Fruit fly (Drosophila melanogaster) whole organism, embryonic: ENCODE data around the gene CG33514.
A peak's percentile ranks its signal among the peaks of the same experiment; 100 is the strongest.

ENCODE experiments used
- ATbp ChIP-seq: fragments of 200-800 bp; sonication (Bioruptor generic); optimal IDR thresholded peaks from 2 replicates; lab custom pipeline; 2017; ENCODE audit warnings: missing biosample characterization, mild to moderate bottlenecking, missing genetic modification characterization, missing genetic modification reagents
- BtbVII ChIP-seq: fragments of 200-800 bp; sonication (Bioruptor generic); optimal IDR thresholded peaks from 3 replicates; lab custom pipeline; 2017; ENCODE audit warnings: missing biosample characterization, mild to moderate bottlenecking, missing genetic modification characterization
- CG11085 ChIP-seq: fragments of 200-800 bp; sonication (Bioruptor generic); IDR thresholded peaks from 2 replicates; pipeline ENCODE4 v1.3.6; 2022; ENCODE audit warnings: missing biosample characterization, missing genetic modification characterization
- CG11093 ChIP-seq: fragments of 200-800 bp; sonication (Bioruptor generic); IDR thresholded peaks from 3 replicates; pipeline ENCODE4 v1.3.6; 2022; ENCODE audit warnings: missing biosample characterization, missing genetic modification characterization
- CG11696 ChIP-seq: fragments of 200-800 bp; sonication (Bioruptor generic); IDR thresholded peaks from 2 replicates; pipeline ENCODE4 v1.3.6; 2022; ENCODE audit warnings: missing biosample characterization, missing genetic modification characterization
- CG12236 ChIP-seq: fragments of 200-800 bp; sonication (Bioruptor generic); optimal IDR thresholded peaks from 2 replicates; lab custom pipeline; 2016; ENCODE audit warnings: missing biosample characterization, missing genetic modification characterization
- CG15479 ChIP-seq: fragments of 200-800 bp; sonication (Bioruptor generic); optimal IDR thresholded peaks from 3 replicates; lab custom pipeline; 2019; ENCODE audit warnings: missing biosample characterization, mild to moderate bottlenecking, missing genetic modification characterization, moderate library complexity
- CG15601 ChIP-seq: fragments of 200-800 bp; sonication (Bioruptor generic); optimal IDR thresholded peaks from 3 replicates; lab custom pipeline; 2019; ENCODE audit warnings: missing biosample characterization, mild to moderate bottlenecking, missing genetic modification characterization, moderate library complexity
- CG17359 ChIP-seq: fragments of 200-800 bp; sonication (Bioruptor generic); optimal IDR thresholded peaks from 3 replicates; lab custom pipeline; 2018; ENCODE audit warnings: missing biosample characterization, mild to moderate bottlenecking, missing genetic modification characterization, moderate library complexity
- CG17829 ChIP-seq: fragments of 200-800 bp; optimal IDR thresholded peaks from 2 replicates; lab custom pipeline; 2019; ENCODE audit warnings: missing biosample characterization, mild to moderate bottlenecking, missing genetic modification characterization, moderate library complexity
- CG18619 ChIP-seq: fragments of 200-800 bp; sonication (Bioruptor generic); optimal IDR thresholded peaks from 3 replicates; lab custom pipeline; 2017; ENCODE audit warnings: missing biosample characterization, mild to moderate bottlenecking, missing genetic modification characterization
- CG2199 ChIP-seq: fragments of 200-800 bp; sonication (Bioruptor generic); IDR thresholded peaks from 3 replicates; pipeline ENCODE4 v1.3.6; 2022; ENCODE audit warnings: missing biosample characterization, missing genetic modification characterization
- CG31224 ChIP-seq: fragments of 200-800 bp; sonication (Bioruptor generic); IDR thresholded peaks from 2 replicates; pipeline ENCODE4 v1.3.6; 2022; ENCODE audit warnings: missing biosample characterization, missing genetic modification characterization
- CG3281 ChIP-seq: fragments of 200-800 bp; sonication (Bioruptor generic); optimal IDR thresholded peaks from 3 replicates; lab custom pipeline; 2017; ENCODE audit warnings: missing biosample characterization, mild to moderate bottlenecking, missing genetic modification characterization
- CG33213 ChIP-seq: fragments of 200-800 bp; sonication (Bioruptor generic); optimal IDR thresholded peaks from 3 replicates; lab custom pipeline; 2016; ENCODE audit warnings: missing biosample characterization, missing genetic modification characterization
- CG6689 ChIP-seq: fragments of 200-800 bp; sonication (Bioruptor generic); IDR thresholded peaks from 2 replicates; pipeline ENCODE4 v1.3.6; 2022; ENCODE audit warnings: missing biosample characterization, missing genetic modification characterization
- CG6791 ChIP-seq: fragments of 200-800 bp; sonication (Bioruptor generic); IDR thresholded peaks from 3 replicates; pipeline ENCODE4 v1.3.6; 2022; ENCODE audit warnings: missing biosample characterization, missing genetic modification characterization; ENCODE audit not compliant: partially characterized antibody
- CG6813 ChIP-seq: fragments of 200-800 bp; sonication (Bioruptor generic); optimal IDR thresholded peaks from 2 replicates; lab custom pipeline; 2017; ENCODE audit warnings: missing biosample characterization, missing genetic modification characterization, mild to moderate bottlenecking, moderate library complexity, missing genetic modification reagents
- CG7271 ChIP-seq: fragments of 200-800 bp; sonication (Bioruptor generic); optimal IDR thresholded peaks from 2 replicates; lab custom pipeline; 2018; ENCODE audit warnings: missing biosample characterization, mild to moderate bottlenecking, missing genetic modification characterization, moderate library complexity
- CTCF ChIP-seq: fragments of 200-800 bp; sonication (Bioruptor generic); optimal IDR thresholded peaks from 2 replicates; lab custom pipeline; 2017; ENCODE audit warnings: missing biosample characterization, mild to moderate bottlenecking, missing genetic modification characterization, moderate library complexity
- CkIIα-i1 ChIP-seq: fragments of 200-800 bp; sonication (Bioruptor generic); IDR thresholded peaks from 2 replicates; pipeline ENCODE4 v1.3.6; 2022; ENCODE audit warnings: missing biosample characterization, missing genetic modification characterization
- Dbx ChIP-seq: fragments of 200-800 bp; sonication (Bioruptor generic); IDR thresholded peaks from 3 replicates; pipeline ENCODE4 v1.3.6; 2022; ENCODE audit warnings: missing biosample characterization, missing genetic modification characterization
- E2f1 ChIP-seq: fragments of 200-800 bp; sonication (Bioruptor generic); IDR thresholded peaks from 2 replicates; pipeline ENCODE4 v1.3.6; 2022; ENCODE audit warnings: missing biosample characterization, missing genetic modification characterization
- Eip74EF ChIP-seq, 2 experiments: fragments of 200-800 bp in 1 of 2; fragments of >200 bp in 1 of 2; sonication (Bioruptor generic) in 1 of 2; optimal IDR thresholded peaks; 2 replicates each; lab custom pipeline; 2017 to 2019; ENCODE audit warnings: missing biosample characterization in 2 of 2, missing genetic modification characterization in 2 of 2, mild to moderate bottlenecking in 1 of 2, moderate library complexity in 1 of 2
- Ets65A ChIP-seq: fragments of 200-800 bp; sonication (Bioruptor generic); peaks from one replicate; lab custom pipeline; 2016; ENCODE audit warnings: missing biosample characterization, missing genetic modification characterization
- Lhr ChIP-seq: fragments of 200-800 bp; sonication (Bioruptor generic); optimal IDR thresholded peaks from 3 replicates; lab custom pipeline; 2017; ENCODE audit warnings: mild to moderate bottlenecking, missing biosample characterization, missing genetic modification reagents, missing genetic modification characterization
- Med ChIP-seq: fragments of 200-800 bp; sonication (Bioruptor generic); peaks from one replicate; lab custom pipeline; 2016; ENCODE audit warnings: missing biosample characterization, missing genetic modification characterization, mild to moderate bottlenecking, inconsistent platforms, moderate library complexity
- Mes4 ChIP-seq: fragments of 200-800 bp; sonication (Bioruptor generic); optimal IDR thresholded peaks from 2 replicates; lab custom pipeline; 2016; ENCODE audit warnings: missing biosample characterization, missing genetic modification characterization
- Mrtf ChIP-seq: fragments of 200-800 bp; sonication (Bioruptor generic); IDR thresholded peaks from 3 replicates; pipeline ENCODE4 v1.3.6; 2022; ENCODE audit warnings: missing biosample characterization, missing genetic modification characterization
- Nf-YB ChIP-seq: fragments of 200-800 bp; sonication (Bioruptor generic); optimal IDR thresholded peaks from 3 replicates; lab custom pipeline; 2019; ENCODE audit warnings: missing biosample characterization, mild to moderate bottlenecking, missing genetic modification characterization, moderate library complexity
- Opbp ChIP-seq: fragments of 200-800 bp; sonication (Bioruptor generic); IDR thresholded peaks from 3 replicates; pipeline ENCODE4 v1.3.6; 2022; ENCODE audit warnings: missing biosample characterization, missing genetic modification characterization; ENCODE audit not compliant: partially characterized antibody
- Ptx1 ChIP-seq: fragments of 200-800 bp; sonication (Bioruptor generic); IDR thresholded peaks from 2 replicates; pipeline ENCODE4 v1.3.6; 2022; ENCODE audit warnings: missing biosample characterization, missing genetic modification characterization
- Sin3A ChIP-seq: fragments of >200 bp; optimal IDR thresholded peaks from 2 replicates; lab custom pipeline; 2018
- abd-A ChIP-seq: fragments of 200-800 bp; sonication (Bioruptor generic); optimal IDR thresholded peaks from 3 replicates; lab custom pipeline; 2019; ENCODE audit warnings: missing biosample characterization, mild to moderate bottlenecking, missing genetic modification characterization, moderate library complexity
- btn ChIP-seq: fragments of 200-800 bp; sonication (Bioruptor generic); optimal IDR thresholded peaks from 2 replicates; lab custom pipeline; 2016; ENCODE audit warnings: missing biosample characterization, missing genetic modification characterization
- dmrt11E ChIP-seq: fragments of 200-800 bp; sonication (Bioruptor generic); optimal IDR thresholded peaks from 3 replicates; lab custom pipeline; 2018; ENCODE audit warnings: missing biosample characterization, mild to moderate bottlenecking, missing genetic modification characterization, moderate library complexity
- ewg ChIP-seq: fragments of 200-800 bp; sonication (Bioruptor generic); optimal IDR thresholded peaks from 3 replicates; lab custom pipeline; 2017; ENCODE audit warnings: mild to moderate bottlenecking, missing biosample characterization, missing genetic modification reagents, missing genetic modification characterization
- fd64A ChIP-seq: fragments of 200-800 bp; sonication (Bioruptor generic); optimal IDR thresholded peaks from 3 replicates; lab custom pipeline; 2018; ENCODE audit warnings: missing biosample characterization, mild to moderate bottlenecking, missing genetic modification characterization
- fru ChIP-seq: fragments of >200 bp; optimal IDR thresholded peaks from 2 replicates; lab custom pipeline; 2017
- ftz-f1 ChIP-seq: fragments of 200-800 bp; sonication (Bioruptor generic); optimal IDR thresholded peaks from 2 replicates; lab custom pipeline; 2016; ENCODE audit warnings: missing biosample characterization, missing genetic modification characterization
- grn ChIP-seq: fragments of 200-800 bp; sonication (Bioruptor generic); optimal IDR thresholded peaks from 3 replicates; lab custom pipeline; 2017; ENCODE audit warnings: missing biosample characterization, missing genetic modification characterization
- kni ChIP-seq: fragments of 200-800 bp; sonication (Bioruptor generic); optimal IDR thresholded peaks from 3 replicates; lab custom pipeline; 2017; ENCODE audit warnings: mild to moderate bottlenecking, missing biosample characterization, missing genetic modification reagents, missing genetic modification characterization
- mirr ChIP-seq: fragments of 200-800 bp; sonication (Bioruptor generic); optimal IDR thresholded peaks from 3 replicates; lab custom pipeline; 2018; ENCODE audit warnings: missing biosample characterization, mild to moderate bottlenecking, missing genetic modification characterization
- nau ChIP-seq: fragments of 200-800 bp; sonication (Bioruptor generic); optimal IDR thresholded peaks from 3 replicates; lab custom pipeline; 2017; ENCODE audit warnings: missing biosample characterization, mild to moderate bottlenecking, missing genetic modification characterization, missing genetic modification reagents
- nerfin-1 ChIP-seq: fragments of 200-800 bp; sonication (Bioruptor generic); optimal IDR thresholded peaks from 3 replicates; lab custom pipeline; 2019; ENCODE audit warnings: missing biosample characterization, mild to moderate bottlenecking, missing genetic modification characterization, moderate library complexity
- oc ChIP-seq: fragments of 200-800 bp; sonication (Bioruptor generic); optimal IDR thresholded peaks from 2 replicates; lab custom pipeline; 2018; ENCODE audit warnings: missing biosample characterization, mild to moderate bottlenecking, missing genetic modification characterization, moderate library complexity
- onecut ChIP-seq: fragments of 200-800 bp; sonication (Bioruptor generic); IDR thresholded peaks from 2 replicates; pipeline ENCODE4 v1.3.6; 2022; ENCODE audit warnings: missing biosample characterization, missing genetic modification characterization
- otp ChIP-seq: fragments of 200-800 bp; sonication (Bioruptor generic); IDR thresholded peaks from 3 replicates; pipeline ENCODE4, ENCODE4 v1.3.6; 2022; ENCODE audit warnings: missing biosample characterization, missing genetic modification characterization
- vvl ChIP-seq: fragments of 200-800 bp; sonication (Bioruptor generic); IDR thresholded peaks from 2 replicates; pipeline ENCODE4 v1.3.6; 2022; ENCODE audit warnings: missing biosample characterization, missing genetic modification characterization

The CG33514 gene

DNA sequence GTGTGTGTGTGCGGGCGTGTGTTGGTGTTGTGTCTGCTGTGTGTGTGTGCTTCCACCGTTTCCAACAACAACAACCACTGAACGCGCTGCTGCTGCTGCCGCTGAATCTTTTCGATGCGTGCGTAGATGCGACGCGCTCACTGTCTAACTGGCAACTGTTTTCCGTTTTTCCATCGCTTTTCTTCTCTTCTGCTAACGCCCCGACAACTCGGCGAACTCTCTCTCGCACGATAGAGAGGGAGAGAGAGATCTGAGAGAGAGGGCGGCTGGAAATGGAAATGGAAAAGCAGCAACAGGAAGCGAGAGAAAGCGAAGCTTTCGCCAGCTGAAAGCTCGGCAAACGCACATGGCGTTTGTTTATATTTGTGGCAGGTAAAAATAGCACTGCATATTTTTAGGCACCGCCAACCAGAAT lies 15.0 kb downstream of the CG33514 start, which contains the start of gene DopEcR (continued):
- TF ChIP-seq Eip74EF (GFP tag; optimal IDR thresholded peaks at IDR 0.05; lab: Kevin White, UChicago) (peak in 1 of 2 experiments; percentile 41), Med (GFP tag; lab: Kevin White, UChicago) (peak; percentile 58), CTCF (GFP tag; lab: Kevin White, UChicago) (peak; percentile 70), otp (GFP tag; lab: Robert Waterston, UW) (0 out of 3 replicates have a peak, but pooled peaks have one; percentile 15), Lhr (GFP tag; lab: Kevin White, UChicago) (peak; percentile 34), E2f1 (GFP tag; lab: Robert Waterston, UW) (no peak), CG12236 (GFP tag; lab: Kevin White, UChicago) (no peak), BtbVII (GFP tag; lab: Kevin White, UChicago) (peak; percentile 38), vvl (GFP tag; lab: Robert Waterston, UW) (peak; percentile 63; the same call in 1 of the 2 replicates), nau (GFP tag; lab: Kevin White, UChicago) (peak; percentile 28), Ptx1 (GFP tag; lab: Robert Waterston, UW) (no peak), nerfin-1 (tag; lab: Kevin White, UChicago) (peak; percentile 60), fd64A (GFP tag; lab: Kevin White, UChicago) (peak; percentile 46), ewg (GFP tag; lab: Kevin White, UChicago) (peak; percentile 67), Sin3A (lab: Kevin White, UChicago) (no peak), CG7271 (tag; lab: Kevin White, UChicago) (no peak), Dbx (GFP tag; lab: Robert Waterston, UW) (no peak), CG17829 (tag; lab: Kevin White, UChicago) (peak; percentile 5), CG15601 (tag; lab: Kevin White, UChicago) (peak; percentile 18), CG6813 (GFP tag; lab: Kevin White, UChicago) (peak; percentile 22), onecut (peak; percentile 6; the same call in 1 of the 2 replicates), Ets65A (GFP tag; lab: Kevin White, UChicago) (peak; percentile 71), CG17359 (peak; percentile 53)

DNA sequence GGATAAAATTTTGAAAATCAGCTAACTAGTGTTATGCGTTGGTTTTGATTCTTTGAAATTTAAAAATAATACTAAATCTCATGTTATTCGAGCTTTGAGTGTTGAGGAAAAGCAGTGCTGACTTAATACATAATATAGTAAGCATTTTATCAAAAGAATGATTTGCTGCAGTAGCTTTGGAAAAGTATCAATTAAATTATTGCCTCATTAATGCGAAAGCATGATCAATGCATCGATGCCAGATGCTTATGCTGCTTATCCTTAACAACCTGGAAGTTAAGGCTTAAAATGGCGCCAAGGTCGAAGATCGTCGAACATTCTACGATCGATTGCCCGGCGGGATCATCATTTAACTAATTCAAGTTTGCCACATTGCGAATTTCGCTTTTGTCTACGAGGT lies 16.3 kb downstream of the CG33514 start, which contains the start of gene CG32240:
Gene CG32240 (minus strand): TSS at position 101 of the 400 bp plus-strand sequence.
- TF ChIP-seq CG33213 (GFP tag; lab: Kevin White, UChicago) (no peak), CG15479 (GFP tag; lab: Kevin White, UChicago) (no peak), CG31224 (GFP tag; lab: Robert Waterston, UW) (no peak), CG11093 (GFP tag; lab: Robert Waterston, UW) (no peak), Opbp (no peak), CG18619 (no peak)

DNA sequence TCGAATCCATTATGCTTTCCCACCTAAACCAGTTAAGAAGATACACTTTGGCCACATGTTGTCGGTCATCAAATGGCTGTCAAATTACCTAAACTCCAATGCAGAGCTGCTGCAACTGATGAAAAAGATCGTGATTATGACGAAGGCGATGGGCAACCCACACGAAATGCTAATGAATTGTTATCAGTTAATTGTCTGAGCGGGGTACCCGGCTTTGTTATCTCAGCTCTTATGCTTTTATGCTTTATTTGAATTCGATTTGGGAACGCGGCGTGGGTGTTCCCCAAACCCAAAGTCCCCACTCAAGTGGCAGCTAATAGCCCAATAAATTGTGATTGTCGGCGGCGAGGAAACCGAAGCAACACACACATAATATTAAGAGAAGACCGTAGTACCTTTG lies 17.3 kb downstream of the CG33514 start:
- no peak for TF ChIP-seq dmrt11E (tag; lab: Kevin White, UChicago)
- TF ChIP-seq Eip74EF (GFP tag; optimal IDR thresholded peaks at IDR 0.05; lab: Kevin White, UChicago), result no peak
- no peak for TF ChIP-seq CG11085 (GFP tag; lab: Robert Waterston, UW)
- 0 out of 3 replicates have a peak, but pooled peaks have one; percentile 22 for TF ChIP-seq CG2199 (GFP tag; lab: Robert Waterston, UW)
- TF ChIP-seq vvl (GFP tag; lab: Robert Waterston, UW), result peak; percentile 62
- no peak for TF ChIP-seq mirr (GFP tag; lab: Kevin White, UChicago)
- no peak for TF ChIP-seq CkIIα-i1 (GFP tag; lab: Robert Waterston, UW)
- no peak for TF ChIP-seq CG6689
- TF ChIP-seq CG3281 (GFP tag; lab: Kevin White, UChicago), result no peak
- TF ChIP-seq ftz-f1 (GFP tag; lab: Kevin White, UChicago), result no peak
- no peak for TF ChIP-seq fru (lab: Kevin White, UChicago)
- TF ChIP-seq Sin3A (lab: Kevin White, UChicago), result no peak
- TF ChIP-seq Nf-YB (GFP tag; lab: Kevin White, UChicago), result no peak
- no peak for TF ChIP-seq Mes4 (GFP tag; lab: Kevin White, UChicago)
- no peak for TF ChIP-seq Mrtf (GFP tag; lab: Robert Waterston, UW)
- TF ChIP-seq abd-A (tag; lab: Kevin White, UChicago), result peak; percentile 87
- no peak for TF ChIP-seq btn
- no peak for TF ChIP-seq CG6791 (GFP tag; lab: Robert Waterston, UW)
- peak; percentile 75 for TF ChIP-seq oc
- TF ChIP-seq ATbp (GFP tag; lab: Kevin White, UChicago), result no peak
- peak; percentile 40 for TF ChIP-seq grn
- no peak for TF ChIP-seq CG11696 (GFP tag; lab: Robert Waterston, UW)
- TF ChIP-seq kni, result peak; percentile 6
